Fruit fly (Drosophila melanogaster): ENCODE results near the gene CG5800.
A peak's percentile ranks its signal among the peaks of the same experiment; 100 is the strongest.

The CG5800 gene

dm6 chrX:17625833-17626232, 10.2 kb upstream of the CG5800 start (continued):
- TF ChIP-seq sna (GFP tag; IDR thresholded peaks at IDR 0.05; ENCODE audit: partially characterized antibody) (no peak), gcm (GFP tag; optimal IDR thresholded peaks at IDR 0.05) (peak; percentile 12), da (GFP tag; optimal IDR thresholded peaks at IDR 0.05) (no peak), CG32532 (GFP tag; IDR thresholded peaks at IDR 0.05) (no peak), Dp (GFP tag; optimal IDR thresholded peaks at IDR 0.05) (no peak), bcd (GFP tag; optimal IDR thresholded peaks at IDR 0.05) (no peak), sens (GFP tag) (no peak), Sry-β (GFP tag; optimal IDR thresholded peaks at IDR 0.05) (peak; percentile 79), psq (GFP tag; optimal IDR thresholded peaks at IDR 0.05) (no peak), CG1233 (GFP tag; optimal IDR thresholded peaks at IDR 0.05) (no peak), CG2678 (tag; optimal IDR thresholded peaks at IDR 0.05) (peak; percentile 43), p53 (GFP tag; optimal IDR thresholded peaks at IDR 0.05) (no peak), CG13894 (tag; optimal IDR thresholded peaks at IDR 0.05) (peak; percentile 46), NC2β (GFP tag; optimal IDR thresholded peaks at IDR 0.05) (no peak), sug (tag; optimal IDR thresholded peaks at IDR 0.05) (peak; percentile 32), CG4282 (GFP tag; optimal IDR thresholded peaks at IDR 0.05) (no peak), B-H2 (GFP tag; optimal IDR thresholded peaks at IDR 0.05) (peak; percentile 7), mirr (GFP tag; optimal IDR thresholded peaks at IDR 0.05) (peak; percentile 30), CG33557 (GFP tag; optimal IDR thresholded peaks at IDR 0.05) (no peak), grau (tag; optimal IDR thresholded peaks at IDR 0.05) (peak; percentile 10), Ets65A (GFP tag) (no peak), z (GFP tag; IDR thresholded peaks at IDR 0.05) (no peak), CG12155 (GFP tag; optimal IDR thresholded peaks at IDR 0.05) (no peak), Hr39 (optimal IDR thresholded peaks at IDR 0.05) (no peak), Deaf1 (tag; optimal IDR thresholded peaks at IDR 0.05) (no peak), Dip3 (GFP tag; optimal IDR thresholded peaks at IDR 0.05) (no peak), Doc3 (GFP tag; IDR thresholded peaks at IDR 0.05; ENCODE audit: partially characterized antibody) (no peak), lbe (GFP tag; optimal IDR thresholded peaks at IDR 0.05) (no peak)

dm6 chrX:17627090-17627992, 8.7 kb upstream of the CG5800 start, which contains the start of gene stas:
Gene stas, minus strand, starts transcription at chrX:17627895.
- no peak for TF ChIP-seq slp2 (GFP tag; optimal IDR thresholded peaks at IDR 0.05)
- TF ChIP-seq CG17186 (GFP tag; optimal IDR thresholded peaks at IDR 0.05): peak; percentile 31
- TF ChIP-seq grau (tag; optimal IDR thresholded peaks at IDR 0.05): peak; percentile 11
- TF ChIP-seq sens (GFP tag): peak; percentile 77
- no peak for TF ChIP-seq Neu2 (GFP tag; optimal IDR thresholded peaks at IDR 0.05; ENCODE audit: borderline replicate concordance)
- no peak for TF ChIP-seq CG8765 (GFP tag; IDR thresholded peaks at IDR 0.05)
- no peak for TF ChIP-seq CG43689 (GFP tag; IDR thresholded peaks at IDR 0.05)
- no peak for TF ChIP-seq run (tag; optimal IDR thresholded peaks at IDR 0.05)
- peak; percentile 29 for TF ChIP-seq CG15269 (tag; optimal IDR thresholded peaks at IDR 0.05)
- peak; percentile 10 for TF ChIP-seq CG12299 (tag; optimal IDR thresholded peaks at IDR 0.05)
- TF ChIP-seq hbn (GFP tag; IDR thresholded peaks at IDR 0.05; ENCODE audit: partially characterized antibody): no peak
- TF ChIP-seq caup (GFP tag; optimal IDR thresholded peaks at IDR 0.05; ENCODE audit: severe bottlenecking): no peak
- TF ChIP-seq tin (GFP tag; optimal IDR thresholded peaks at IDR 0.05): no peak
- TF ChIP-seq Sox102F (GFP tag; optimal IDR thresholded peaks at IDR 0.05): no peak
- no peak for TF ChIP-seq CG17802 (tag; optimal IDR thresholded peaks at IDR 0.05)
- no peak for TF ChIP-seq p53 (GFP tag; optimal IDR thresholded peaks at IDR 0.05)
- peak; percentile 29; the same call in 1 of the 2 replicates for TF ChIP-seq CG14014 (GFP tag; IDR thresholded peaks at IDR 0.05)
- no peak for TF ChIP-seq CG2889 (GFP tag; IDR thresholded peaks at IDR 0.05)
- TF ChIP-seq hkb (optimal IDR thresholded peaks at IDR 0.05): no peak
- no peak for TF ChIP-seq hkb (GFP tag; IDR thresholded peaks at IDR 0.05)
- TF ChIP-seq pum (GFP tag; optimal IDR thresholded peaks at IDR 0.05): no peak
- TF ChIP-seq lab (GFP tag; optimal IDR thresholded peaks at IDR 0.05): peak; percentile 7
- no peak for TF ChIP-seq CG9932 (GFP tag; IDR thresholded peaks at IDR 0.05)
- no peak for TF ChIP-seq aop (GFP tag; IDR thresholded peaks at IDR 0.05)
- peak; percentile 15 for TF ChIP-seq D19A (tag; optimal IDR thresholded peaks at IDR 0.05)
